Worm (Caenorhabditis elegans) whole organism, L1 larva: ENCODE measurements around the gene F59A6.4.
A peak's percentile ranks its signal among the peaks of the same experiment; 100 is the strongest.

ENCODE experiments used
- C04F5.9 ChIP-seq: sonication (generic microtip); optimal IDR thresholded peaks from 2 replicates; lab custom pipeline; 2016; ENCODE audit warnings: missing genetic modification characterization, missing compliant biosample characterization
- C34B4.2 ChIP-seq: sonication (generic microtip); optimal IDR thresholded peaks from 2 replicates; lab custom pipeline; 2017; ENCODE audit warnings: mild to moderate bottlenecking, missing genetic modification characterization, missing compliant biosample characterization
- Y116A8C.19 ChIP-seq: sonication (generic microtip); optimal IDR thresholded peaks from 2 replicates; lab custom pipeline; 2016; ENCODE audit warnings: missing compliant biosample characterization, missing genetic modification characterization, borderline replicate concordance
- ama-1 ChIP-seq: fragments of 150-350 bp; optimal IDR thresholded peaks from 2 replicates; lab custom pipeline; 2014
- ceh-63 ChIP-seq: fragments of 200-800 bp; sonication (Bioruptor generic); optimal IDR thresholded peaks from 2 replicates; lab custom pipeline; 2018; ENCODE audit warnings: mild to moderate bottlenecking, missing genetic modification characterization, missing compliant biosample characterization
- ceh-90 ChIP-seq: sonication (generic microtip); optimal IDR thresholded peaks from 2 replicates; lab custom pipeline; 2016; ENCODE audit warnings: missing genetic modification characterization, missing compliant biosample characterization
- dpl-1 ChIP-seq, 3 experiments: fragments of 150-350 bp in 2 of 3; sonication (generic microtip) in 1 of 3; optimal IDR thresholded peaks; 2 replicates each; lab custom pipeline; 2014 to 2017; ENCODE audit warnings: missing biosample characterization in 3 of 3, missing genetic modification characterization in 3 of 3, missing genetic modification reagents in 3 of 3
- dsc-1 ChIP-seq: sonication (generic microtip); optimal IDR thresholded peaks from 2 replicates; lab custom pipeline; 2016; ENCODE audit warnings: mild to moderate bottlenecking, missing genetic modification characterization, missing compliant biosample characterization
- efl-1 ChIP-seq, 4 experiments: fragments of 150-350 bp; optimal IDR thresholded peaks in 3 of 4; peaks in 1 of 4; 1 replicate in 1 of 4; 2 replicates in 3 of 4; lab custom pipeline; 2014; ENCODE audit warnings: missing biosample characterization in 2 of 4, missing genetic modification characterization in 2 of 4, missing genetic modification reagents in 2 of 4
- efl-3 ChIP-seq: fragments of 200-800 bp; sonication (Bioruptor generic); optimal IDR thresholded peaks from 2 replicates; lab custom pipeline; 2018; ENCODE audit warnings: mild to moderate bottlenecking, missing genetic modification characterization, missing compliant biosample characterization
- egl-27 ChIP-seq, 2 experiments: fragments of 150-350 bp in 1 of 2; sonication (generic microtip); optimal IDR thresholded peaks; 3 replicates each; lab custom pipeline; 2017 to 2018; ENCODE audit warnings: missing biosample characterization in 2 of 2, missing genetic modification characterization in 2 of 2, missing genetic modification reagents in 2 of 2
- elt-3 ChIP-seq, 6 experiments: fragments of 150-350 bp in 1 of 6; sonication (generic microtip); optimal IDR thresholded peaks; 2 replicates each; lab custom pipeline; 2017 to 2018; ENCODE audit warnings: missing biosample characterization in 6 of 6, missing genetic modification characterization in 6 of 6, inconsistent platforms in 1 of 6
- fkh-4 ChIP-seq: sonication (generic microtip); optimal IDR thresholded peaks from 2 replicates; lab custom pipeline; 2016; ENCODE audit warnings: missing compliant biosample characterization, missing genetic modification characterization, borderline replicate concordance
- fos-1 ChIP-seq: fragments of 150-350 bp; optimal IDR thresholded peaks from 2 replicates; lab custom pipeline; 2014; ENCODE audit warnings: missing biosample characterization, missing genetic modification characterization
- grh-1 ChIP-seq: fragments of 200-800 bp; sonication (Bioruptor generic); IDR thresholded peaks from 2 replicates; pipeline ENCODE4 v1.3.6; 2022; ENCODE audit warnings: missing genetic modification reagents, missing genetic modification characterization, missing compliant biosample characterization
- hlh-17 ChIP-seq: fragments of 200-800 bp; sonication (Bioruptor generic); optimal IDR thresholded peaks from 2 replicates; lab custom pipeline; 2018; ENCODE audit warnings: missing genetic modification characterization, mild to moderate bottlenecking, missing compliant biosample characterization, moderate library complexity, borderline replicate concordance
- hpl-2 ChIP-seq: fragments of 150-350 bp; optimal IDR thresholded peaks from 2 replicates; lab custom pipeline; 2014; ENCODE audit warnings: missing biosample characterization, missing genetic modification reagents, missing genetic modification characterization
- irx-1 ChIP-seq: sonication (generic microtip); optimal IDR thresholded peaks from 2 replicates; lab custom pipeline; 2016; ENCODE audit warnings: missing genetic modification characterization, missing compliant biosample characterization
- jun-1 ChIP-seq: fragments of 150-350 bp; optimal IDR thresholded peaks from 2 replicates; lab custom pipeline; 2014; ENCODE audit warnings: missing biosample characterization, missing genetic modification reagents, missing genetic modification characterization
- lin-13 ChIP-seq: fragments of 150-350 bp; optimal IDR thresholded peaks from 2 replicates; lab custom pipeline; 2014; ENCODE audit warnings: missing biosample characterization, missing genetic modification reagents, missing genetic modification characterization
- lin-14 ChIP-seq: fragments of 200-800 bp; sonication (Bioruptor generic); optimal IDR thresholded peaks from 2 replicates; lab custom pipeline; 2018; ENCODE audit warnings: mild to moderate bottlenecking, missing genetic modification characterization, moderate library complexity, missing compliant biosample characterization
- lin-15B ChIP-seq: fragments of 150-350 bp; sonication (generic microtip); optimal IDR thresholded peaks from 3 replicates; lab custom pipeline; 2014; ENCODE audit warnings: missing biosample characterization, missing genetic modification characterization
- lin-35 ChIP-seq, 2 experiments: fragments of 150-350 bp; optimal IDR thresholded peaks; 2 replicates each; lab custom pipeline; 2014; ENCODE audit warnings: missing biosample characterization in 2 of 2, missing genetic modification characterization in 2 of 2, missing genetic modification reagents in 2 of 2
- nhr-19 ChIP-seq: fragments of 200-800 bp; sonication (Bioruptor generic); conservative IDR thresholded peaks from 2 replicates; pipeline ENCODE4 v1.3.6; 2022; ENCODE audit warnings: missing genetic modification characterization, missing compliant biosample characterization
- nhr-20 ChIP-seq: sonication (generic microtip); optimal IDR thresholded peaks from 2 replicates; lab custom pipeline; 2016; ENCODE audit warnings: mild to moderate bottlenecking, missing genetic modification characterization, missing compliant biosample characterization
- nhr-47 ChIP-seq: sonication (generic microtip); optimal IDR thresholded peaks from 2 replicates; lab custom pipeline; 2016; ENCODE audit warnings: mild to moderate bottlenecking, missing genetic modification characterization, moderate library complexity, missing compliant biosample characterization
- nhr-71 ChIP-seq: sonication (generic microtip); optimal IDR thresholded peaks from 2 replicates; lab custom pipeline; 2016; ENCODE audit warnings: mild to moderate bottlenecking, missing genetic modification characterization, moderate library complexity, missing compliant biosample characterization
- nhr-76 ChIP-seq: sonication (generic microtip); optimal IDR thresholded peaks from 2 replicates; lab custom pipeline; 2017; ENCODE audit warnings: missing biosample characterization, missing genetic modification characterization
- nhr-77 ChIP-seq: fragments of 150-350 bp; optimal IDR thresholded peaks from 2 replicates; lab custom pipeline; 2014; ENCODE audit warnings: missing biosample characterization, missing genetic modification characterization
- nhr-85 ChIP-seq: sonication (generic microtip); peaks from one replicate; lab custom pipeline; 2016; ENCODE audit warnings: missing genetic modification characterization, inconsistent platforms, missing compliant biosample characterization
- nhr-90 ChIP-seq: sonication (generic microtip); optimal IDR thresholded peaks from 2 replicates; lab custom pipeline; 2016; ENCODE audit warnings: mild to moderate bottlenecking, missing genetic modification characterization, missing compliant biosample characterization; ENCODE audit not compliant: poor library complexity
- pqm-1 ChIP-seq: sonication (generic microtip); optimal IDR thresholded peaks from 3 replicates; lab custom pipeline; 2017; ENCODE audit warnings: missing biosample characterization, missing genetic modification characterization
- snpc-4 ChIP-seq: fragments of 150-350 bp; optimal IDR thresholded peaks from 2 replicates; lab custom pipeline; 2014; ENCODE audit warnings: missing biosample characterization, missing genetic modification characterization
- snu-23 ChIP-seq: sonication (generic microtip); optimal IDR thresholded peaks from 2 replicates; lab custom pipeline; 2016; ENCODE audit warnings: missing genetic modification characterization, missing compliant biosample characterization
- sox-4 ChIP-seq: sonication (generic microtip); optimal IDR thresholded peaks from 2 replicates; lab custom pipeline; 2016; ENCODE audit warnings: missing genetic modification characterization, missing compliant biosample characterization
- sup-37 ChIP-seq: fragments of 200-800 bp; sonication (Bioruptor generic); optimal IDR thresholded peaks from 2 replicates; lab custom pipeline; 2018; ENCODE audit warnings: mild to moderate bottlenecking, missing genetic modification characterization, missing compliant biosample characterization
- tbx-2 ChIP-seq: sonication (generic microtip); optimal IDR thresholded peaks from 2 replicates; lab custom pipeline; 2016; ENCODE audit warnings: missing genetic modification characterization, missing compliant biosample characterization
- unc-130 ChIP-seq: fragments of 150-350 bp; optimal IDR thresholded peaks from 2 replicates; lab custom pipeline; 2017; ENCODE audit warnings: missing biosample characterization, missing genetic modification characterization, inconsistent platforms
- unc-30 ChIP-seq: sonication (generic microtip); optimal IDR thresholded peaks from 2 replicates; lab custom pipeline; 2017; ENCODE audit warnings: missing biosample characterization, missing genetic modification characterization
- unc-62 ChIP-seq: fragments of 150-350 bp; optimal IDR thresholded peaks from 2 replicates; lab custom pipeline; 2014; ENCODE audit warnings: missing biosample characterization, missing genetic modification reagents, missing genetic modification characterization
- unc-86 ChIP-seq: sonication (generic microtip); optimal IDR thresholded peaks from 2 replicates; lab custom pipeline; 2016; ENCODE audit warnings: missing genetic modification characterization, missing compliant biosample characterization
- unc-98 ChIP-seq: fragments of 200-800 bp; sonication (Bioruptor generic); IDR thresholded peaks from 2 replicates; pipeline ENCODE4 v1.3.6; 2022; ENCODE audit warnings: missing genetic modification characterization, missing compliant biosample characterization
- zag-1 ChIP-seq: fragments of 150-350 bp; optimal IDR thresholded peaks from 2 replicates; lab custom pipeline; 2014; ENCODE audit warnings: missing biosample characterization, missing genetic modification characterization
- ztf-11 ChIP-seq, 2 experiments: sonication (generic microtip); optimal IDR thresholded peaks; 2 replicates each; lab custom pipeline; 2016 to 2017; ENCODE audit warnings: missing genetic modification characterization in 2 of 2, missing biosample characterization in 1 of 2, missing compliant biosample characterization in 1 of 2

The F59A6.4 gene

DNA sequence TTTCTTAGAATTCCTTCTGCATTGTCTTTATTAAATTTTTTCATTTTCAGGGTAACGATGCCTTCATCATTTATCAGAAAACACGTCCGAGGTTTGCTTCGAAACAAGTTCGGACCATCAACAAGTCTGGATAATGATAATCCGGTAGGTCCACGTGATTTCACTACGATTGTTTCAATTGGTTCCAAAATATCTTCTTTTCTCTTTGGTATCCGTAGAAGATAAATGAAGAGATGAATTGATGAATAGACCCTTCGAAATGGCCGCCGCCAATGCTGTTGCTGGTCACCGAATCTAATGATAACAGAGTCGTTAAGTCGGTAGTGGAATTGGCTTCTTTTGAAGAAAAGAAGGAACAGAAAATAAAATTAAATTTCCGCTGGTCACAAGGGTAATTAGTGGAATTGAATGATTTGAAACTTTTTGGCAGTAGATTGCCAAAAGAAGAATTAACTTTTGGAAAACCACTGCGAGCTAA lies 45.0 kb downstream of the F59A6.4 start, which contains the start of gene F33G12.6 (continued):
- TF ChIP-seq unc-130 (peak; percentile 40), pqm-1 (tag; lab: Kevin White, UChicago) (no peak), ceh-90 (tag; lab: Kevin White, UChicago) (no peak), snu-23 (peak; percentile 31), lin-14 (GFP tag; lab: Kevin White, UChicago) (peak; percentile 69), unc-30 (tag; lab: Kevin White, UChicago) (no peak), nhr-19 (GFP tag; lab: Robert Waterston, UW) (no peak), nhr-71 (tag; lab: Kevin White, UChicago) (peak; percentile 24), grh-1 (no peak), ama-1 (lab: Kevin White, UChicago) (no peak), lin-15B (tag; lab: Kevin White, UChicago) (no peak), nhr-77 (no peak), sup-37 (no peak), nhr-47 (no peak), dsc-1 (tag; lab: Kevin White, UChicago) (no peak), unc-62 (GFP tag; lab: Kevin White, UChicago) (no peak), nhr-20 (tag; lab: Kevin White, UChicago) (no peak), nhr-76 (tag; lab: Kevin White, UChicago) (no peak), egl-27 (tag; optimal IDR thresholded peaks at IDR 0.05; lab: Kevin White, UChicago) (no peak), unc-98 (GFP tag; lab: Robert Waterston, UW) (no peak), irx-1 (no peak), C34B4.2 (tag; lab: Kevin White, UChicago) (no peak), nhr-85 (peak; percentile 81), dpl-1 (GFP tag; optimal IDR thresholded peaks at IDR 0.05; lab: Kevin White, UChicago) (no peak), fos-1 (tag; lab: Kevin White, UChicago) (no peak), sox-4 (tag; lab: Kevin White, UChicago) (no peak), Y116A8C.19 (tag; lab: Kevin White, UChicago) (no peak), lin-35 (GFP tag; optimal IDR thresholded peaks at IDR 0.05; lab: Kevin White, UChicago) (no peak), efl-3 (GFP tag; lab: Kevin White, UChicago) (no peak), jun-1 (tag; lab: Kevin White, UChicago) (no peak), hlh-17 (GFP tag; lab: Kevin White, UChicago) (no peak), zag-1 (tag; lab: Kevin White, UChicago) (no peak), ceh-63 (no peak), tbx-2 (peak; percentile 38), snpc-4 (tag; lab: Kevin White, UChicago) (no peak), C04F5.9 (tag; lab: Kevin White, UChicago) (no peak), lin-13 (GFP tag; lab: Kevin White, UChicago) (no peak), efl-1 (optimal IDR thresholded peaks at IDR 0.05; lab: Kevin White, UChicago) (no peak), efl-1 (GFP tag; optimal IDR thresholded peaks at IDR 0.05 in 1 of 2; lab: Kevin White, UChicago) (no peak), elt-3 (tag; optimal IDR thresholded peaks at IDR 0.05; lab: Kevin White, UChicago) (peak in 2 of 6 experiments; percentile 19 to 46), nhr-90 (tag; lab: Kevin White, UChicago) (no peak), unc-86 (no peak), fkh-4 (no peak), hpl-2 (GFP tag; lab: Kevin White, UChicago) (no peak)
- TF ChIP-seq, all 84 proteins: peak for 12

ce11 chrII:5050776-5051175 lies 45.9 kb downstream of the F59A6.4 start:
- TF ChIP-seq ztf-11 (tag; optimal IDR thresholded peaks at IDR 0.05; lab: Kevin White, UChicago) (no peak), egl-27 (tag; optimal IDR thresholded peaks at IDR 0.05; lab: Kevin White, UChicago) (no peak), efl-1 (optimal IDR thresholded peaks at IDR 0.05; lab: Kevin White, UChicago) (no peak), efl-1 (GFP tag; optimal IDR thresholded peaks at IDR 0.05 in 1 of 2; lab: Kevin White, UChicago) (peak in 1 of 2 experiments; percentile 93)
